Fruit fly (Drosophila melanogaster): ENCODE measurements around the gene Root.

dm6 chr3R:24134580-24134979 lies 21.5 kb downstream of the Root start, which contains the start of gene Sec10:
- TF ChIP-seq CG6854 (GFP tag; optimal IDR thresholded peaks at IDR 0.05) (peak; percentile 34), CG16779 (tag; optimal IDR thresholded peaks at IDR 0.05) (no peak), CG10631 (GFP tag; optimal IDR thresholded peaks at IDR 0.05) (no peak), Smox (GFP tag; optimal IDR thresholded peaks at IDR 0.05) (no peak), lz (GFP tag; optimal IDR thresholded peaks at IDR 0.05) (no peak), CG6276 (GFP tag; optimal IDR thresholded peaks at IDR 0.05) (no peak), Gug (GFP tag; IDR thresholded peaks at IDR 0.05) (no peak), Lpt (GFP tag; optimal IDR thresholded peaks at IDR 0.05) (no peak), OdsH (GFP tag; optimal IDR thresholded peaks at IDR 0.05) (no peak)

All from whole organism, prepupa.